Fruit fly (Drosophila melanogaster): ENCODE data around the gene ush.

The ush gene

dm6 chr2L:429680-430484 lies 46.1 kb upstream of the ush start (continued):
- no peak for TF ChIP-seq CrebB (tag; optimal IDR thresholded peaks at IDR 0.05)
- TF ChIP-seq HLH4C (GFP tag; IDR thresholded peaks at IDR 0.05; ENCODE audit: partially characterized antibody), result no peak
- no peak for TF ChIP-seq CG1832 (GFP tag; optimal IDR thresholded peaks at IDR 0.05)
- TF ChIP-seq CG4820 (GFP tag; optimal IDR thresholded peaks at IDR 0.05), result peak; percentile 23
- no peak for TF ChIP-seq CG9437 (GFP tag; optimal IDR thresholded peaks at IDR 0.05)
- TF ChIP-seq CG12236 (GFP tag; optimal IDR thresholded peaks at IDR 0.05), result no peak
- TF ChIP-seq CG43689 (GFP tag; IDR thresholded peaks at IDR 0.05), result no peak
- TF ChIP-seq ftz-f1 (GFP tag; optimal IDR thresholded peaks at IDR 0.05), result no peak
- TF ChIP-seq yki (optimal IDR thresholded peaks at IDR 0.05), result no peak
- peak; percentile 58 for TF ChIP-seq sd (tag; optimal IDR thresholded peaks at IDR 0.05)
- no peak for TF ChIP-seq Bgb (GFP tag; IDR thresholded peaks at IDR 0.05; ENCODE audit: partially characterized antibody)
- TF ChIP-seq Six4 (GFP tag; optimal IDR thresholded peaks at IDR 0.05), result peak; percentile 34
- no peak for TF ChIP-seq Lhr (GFP tag; optimal IDR thresholded peaks at IDR 0.05)
- 0 out of 2 replicates have a peak, but pooled peaks have one; percentile 23 for TF ChIP-seq gt (GFP tag; IDR thresholded peaks at IDR 0.05)
- TF ChIP-seq Drgx (GFP tag; IDR thresholded peaks at IDR 0.05), result peak; percentile 58
- peak; percentile 71 to 73 for TF ChIP-seq bsh (GFP tag; optimal IDR thresholded peaks at IDR 0.05)
- TF ChIP-seq bowl (GFP tag; IDR thresholded peaks at IDR 0.05), result no peak
- no peak for TF ChIP-seq CG6683 (GFP tag; optimal IDR thresholded peaks at IDR 0.05)
- TF ChIP-seq CG14014 (GFP tag; IDR thresholded peaks at IDR 0.05), result no peak
- TF ChIP-seq pb (GFP tag; optimal IDR thresholded peaks at IDR 0.05), result peak; percentile 33
- peak; percentile 18 for TF ChIP-seq org-1 (GFP tag; optimal IDR thresholded peaks at IDR 0.05)
- TF ChIP-seq sna (GFP tag; IDR thresholded peaks at IDR 0.05; ENCODE audit: partially characterized antibody), result no peak
- TF ChIP-seq Ets65A (GFP tag), result peak; percentile 97
- no peak for TF ChIP-seq Mes4 (GFP tag; optimal IDR thresholded peaks at IDR 0.05)
- TF ChIP-seq Stat92E (GFP tag; optimal IDR thresholded peaks at IDR 0.05), result no peak
- no peak for TF ChIP-seq Nf-YC (tag; optimal IDR thresholded peaks at IDR 0.05)
- TF ChIP-seq mld (GFP tag; IDR thresholded peaks at IDR 0.05; ENCODE audit: partially characterized antibody), result no peak
- no peak for TF ChIP-seq sc (optimal IDR thresholded peaks at IDR 0.05)
- no peak for TF ChIP-seq sc (GFP tag; optimal IDR thresholded peaks at IDR 0.05)
- TF ChIP-seq Aef1 (GFP tag; IDR thresholded peaks at IDR 0.05), result peak; percentile 42; the same call in 2 of the 3 replicates
- peak; percentile 39 for TF ChIP-seq eyg (GFP tag; optimal IDR thresholded peaks at IDR 0.05)
- TF ChIP-seq CG7372 (GFP tag; IDR thresholded peaks at IDR 0.05), result no peak
- no peak for TF ChIP-seq MTF-1 (GFP tag; optimal IDR thresholded peaks at IDR 0.05; ENCODE audit: borderline replicate concordance)
- 0 out of 2 replicates have a peak, but pooled peaks have one; percentile 27 for TF ChIP-seq Ptx1 (GFP tag; IDR thresholded peaks at IDR 0.05)
- peak; percentile 64; the same call in 1 of the 2 replicates for TF ChIP-seq Rfx (GFP tag; IDR thresholded peaks at IDR 0.05)
- no peak for TF ChIP-seq CG12071 (GFP tag; optimal IDR thresholded peaks at IDR 0.05)
- TF ChIP-seq Mrtf (GFP tag; IDR thresholded peaks at IDR 0.05), result peak; percentile 35; the same call in 1 of the 3 replicates
- peak; percentile 38 for TF ChIP-seq ERR (GFP tag; optimal IDR thresholded peaks at IDR 0.05)
- no peak for TF ChIP-seq crp (GFP tag; optimal IDR thresholded peaks at IDR 0.05)
- peak; percentile 52 for TF ChIP-seq pho (GFP tag; optimal IDR thresholded peaks at IDR 0.05)
- no peak for TF ChIP-seq Sin3A (optimal IDR thresholded peaks at IDR 0.05)
- peak; percentile 62 for TF ChIP-seq CG12391 (tag; optimal IDR thresholded peaks at IDR 0.05)
- peak; percentile 10 for TF ChIP-seq nom (GFP tag; optimal IDR thresholded peaks at IDR 0.05)
- peak; percentile 42 for TF ChIP-seq CoRest (tag; optimal IDR thresholded peaks at IDR 0.05)
- no peak for TF ChIP-seq lov (optimal IDR thresholded peaks at IDR 0.05)
- TF ChIP-seq lov (GFP tag; IDR thresholded peaks at IDR 0.05), result 0 out of 3 replicates have a peak, but pooled peaks have one; percentile 51
- 0 out of 2 replicates have a peak, but pooled peaks have one; percentile 49 for TF ChIP-seq CG6272 (GFP tag; IDR thresholded peaks at IDR 0.05)
- peak; percentile 66; the same call in 2 of the 3 replicates for TF ChIP-seq row (GFP tag; IDR thresholded peaks at IDR 0.05)
- no peak for TF ChIP-seq Doc3 (GFP tag; IDR thresholded peaks at IDR 0.05; ENCODE audit: partially characterized antibody)

Data from whole organism, embryonic.